Worm (Caenorhabditis elegans) whole organism, mixed stage, embryonic: ENCODE data around the gene egl-27.

Experiments
- elt-1 ChIP-seq: sonication (generic microtip); optimal IDR thresholded peaks from 2 replicates; lab custom pipeline; 2017; ENCODE audit warnings: missing genetic modification characterization, mild to moderate bottlenecking, missing compliant biosample characterization, antibody characterized with exemption, moderate library complexity, borderline replicate concordance; ENCODE audit not compliant: insufficient read depth
- elt-3 ChIP-seq: fragments of 150-350 bp; optimal IDR thresholded peaks from 2 replicates; lab custom pipeline; 2014; ENCODE audit warnings: missing biosample characterization, missing genetic modification characterization
- lin-13 ChIP-seq: fragments of 150-350 bp; optimal IDR thresholded peaks from 2 replicates; lab custom pipeline; 2014; ENCODE audit warnings: missing biosample characterization, missing genetic modification characterization
- lin-32 ChIP-seq: fragments of 200-800 bp; sonication (Bioruptor generic); optimal IDR thresholded peaks from 2 replicates; lab custom pipeline; 2018; ENCODE audit warnings: mild to moderate bottlenecking, missing genetic modification characterization, missing compliant biosample characterization
- lsy-2 ChIP-seq: fragments of 150-350 bp; optimal IDR thresholded peaks from 2 replicates; lab custom pipeline; 2014; ENCODE audit warnings: missing biosample characterization, missing genetic modification characterization
- nhr-237 ChIP-seq: fragments of 150-350 bp; optimal IDR thresholded peaks from 2 replicates; lab custom pipeline; 2014; ENCODE audit warnings: missing biosample characterization, missing genetic modification characterization
- pha-4 ChIP-seq: fragments of 150-350 bp; optimal IDR thresholded peaks from 2 replicates; lab custom pipeline; 2018; ENCODE audit warnings: missing biosample characterization, missing genetic modification reagents, missing genetic modification characterization
- sptf-1 ChIP-seq: sonication (generic microtip); optimal IDR thresholded peaks from 2 replicates; lab custom pipeline; 2017; ENCODE audit warnings: mild to moderate bottlenecking, missing genetic modification characterization, moderate library complexity, missing compliant biosample characterization
- unc-62 ChIP-seq: fragments of 150-350 bp; optimal IDR thresholded peaks from 2 replicates; lab custom pipeline; 2014; ENCODE audit warnings: missing biosample characterization, missing genetic modification reagents, missing genetic modification characterization
- ztf-11 ChIP-seq: fragments of 150-350 bp; optimal IDR thresholded peaks from 2 replicates; lab custom pipeline; 2014; ENCODE audit warnings: missing biosample characterization, missing genetic modification characterization

- TF ChIP-seq lsy-2 (tag; lab: Kevin White, UChicago): no peak
- TF ChIP-seq ztf-11 (tag; lab: Kevin White, UChicago): no peak
- TF ChIP-seq elt-1 (tag; lab: Kevin White, UChicago): no peak
- no peak for TF ChIP-seq pha-4
- no peak for TF ChIP-seq lin-13 (tag; lab: Kevin White, UChicago)
- TF ChIP-seq lin-32 (GFP tag; lab: Kevin White, UChicago): no peak
- TF ChIP-seq sptf-1 (tag; lab: Kevin White, UChicago): no peak
- TF ChIP-seq nhr-237 (tag; lab: Kevin White, UChicago): no peak
- no peak for TF ChIP-seq elt-3 (tag; lab: Kevin White, UChicago)
- no peak for TF ChIP-seq unc-62
These were observed 55.3 kb downstream of the egl-27 start, which contains the start of gene acer-1 for ce11 chrII:6890095-6890494.
